Worm (Caenorhabditis elegans) whole organism, young adult: Measurements from ENCODE around the gene F52H3.6.
A peak's percentile ranks its signal among the peaks of the same experiment; 100 is the strongest.

Experiments
- B0336.3 ChIP-seq: fragments of 200-800 bp; sonication (Bioruptor generic); IDR thresholded peaks from 2 replicates; pipeline ENCODE4 v1.3.6; 2022; ENCODE audit warnings: missing genetic modification characterization, missing compliant biosample characterization
- D2030.7 ChIP-seq: fragments of 200-800 bp; sonication (Bioruptor generic); IDR thresholded peaks from 2 replicates; pipeline ENCODE4 v1.3.6; 2022; ENCODE audit warnings: missing genetic modification reagents, missing genetic modification characterization, missing compliant biosample characterization
- F10E7.11 ChIP-seq: sonication (generic microtip); optimal IDR thresholded peaks from 2 replicates; lab custom pipeline; 2017; ENCODE audit warnings: mild to moderate bottlenecking, missing genetic modification characterization, moderate library complexity, missing compliant biosample characterization
- F49E8.2 ChIP-seq: sonication (generic microtip); optimal IDR thresholded peaks from 3 replicates; lab custom pipeline; 2017; ENCODE audit warnings: missing genetic modification characterization, mild to moderate bottlenecking, missing compliant biosample characterization, antibody characterized with exemption, moderate library complexity; ENCODE audit not compliant: insufficient read depth
- F55B11.4 ChIP-seq: sonication (generic microtip); optimal IDR thresholded peaks from 2 replicates; lab custom pipeline; 2016; ENCODE audit warnings: missing compliant biosample characterization, missing genetic modification characterization, borderline replicate concordance; ENCODE audit not compliant: insufficient read depth
- F57A8.1 ChIP-seq: fragments of 200-800 bp; sonication (Bioruptor generic); optimal IDR thresholded peaks from 2 replicates; lab custom pipeline; 2018; ENCODE audit warnings: mild to moderate bottlenecking, missing genetic modification characterization, moderate library complexity, missing compliant biosample characterization
- K11D2.4 ChIP-seq: fragments of 200-800 bp; sonication (Bioruptor generic); IDR thresholded peaks from 2 replicates; pipeline ENCODE4 v1.3.6; 2022; ENCODE audit warnings: missing genetic modification reagents, missing genetic modification characterization, missing compliant biosample characterization
- K12H6.12 ChIP-seq: fragments of 200-800 bp; sonication (Bioruptor generic); optimal IDR thresholded peaks from 2 replicates; lab custom pipeline; 2018; ENCODE audit warnings: mild to moderate bottlenecking, missing genetic modification characterization, missing compliant biosample characterization
- Y56A3A.18 ChIP-seq: fragments of 200-800 bp; sonication (Bioruptor generic); IDR thresholded peaks from 2 replicates; pipeline ENCODE4 v1.3.6; 2022; ENCODE audit warnings: missing genetic modification reagents, missing genetic modification characterization, missing compliant biosample characterization
- ama-1 ChIP-seq, 3 experiments: fragments of 150-350 bp in 1 of 3; sonication (generic microtip) in 2 of 3; optimal IDR thresholded peaks; 2 replicates each; lab custom pipeline; 2014 to 2018; ENCODE audit warnings: missing biosample characterization in 2 of 3, missing genetic modification characterization in 2 of 3, missing genetic modification reagents in 2 of 3
- aptf-3 ChIP-seq: fragments of 200-800 bp; sonication (Bioruptor generic); IDR thresholded peaks from 2 replicates; pipeline ENCODE4 v1.3.6; 2022; ENCODE audit warnings: missing genetic modification characterization, missing compliant biosample characterization
- atf-7 ChIP-seq: sonication (generic microtip); optimal IDR thresholded peaks from 2 replicates; lab custom pipeline; 2017; ENCODE audit warnings: mild to moderate bottlenecking, missing genetic modification characterization, missing compliant biosample characterization
- attf-5 ChIP-seq: fragments of 200-800 bp; sonication (Bioruptor generic); optimal IDR thresholded peaks from 2 replicates; lab custom pipeline; 2018; ENCODE audit warnings: mild to moderate bottlenecking, missing genetic modification characterization, missing compliant biosample characterization
- cebp-1 ChIP-seq, 2 experiments: fragments of 200-800 bp in 1 of 2; sonication (Bioruptor generic) in 1 of 2; sonication (generic microtip) in 1 of 2; IDR thresholded peaks in 1 of 2; optimal IDR thresholded peaks in 1 of 2; 2 replicates each; pipeline versions ENCODE4 v1.3.6 to Lab custom; 2017 to 2022; ENCODE audit warnings: missing compliant biosample characterization in 2 of 2, missing genetic modification characterization in 2 of 2, mild to moderate bottlenecking in 1 of 2, missing genetic modification reagents in 1 of 2, moderate library complexity in 1 of 2
- cebp-2 ChIP-seq: fragments of 200-800 bp; sonication (Bioruptor generic); IDR thresholded peaks from 2 replicates; pipeline ENCODE4 v1.3.6; 2022; ENCODE audit warnings: missing genetic modification characterization, missing compliant biosample characterization
- ceh-58 ChIP-seq: fragments of 200-800 bp; sonication (Bioruptor generic); IDR thresholded peaks from 2 replicates; pipeline ENCODE4 v1.3.6; 2022; ENCODE audit warnings: missing genetic modification characterization, missing compliant biosample characterization
- chd-7 ChIP-seq: sonication (generic microtip); optimal IDR thresholded peaks from 2 replicates; lab custom pipeline; 2016; ENCODE audit warnings: mild to moderate bottlenecking, missing genetic modification characterization, moderate library complexity, missing compliant biosample characterization
- die-1 ChIP-seq: sonication (generic microtip); optimal IDR thresholded peaks from 2 replicates; lab custom pipeline; 2016; ENCODE audit warnings: missing genotype, mild to moderate bottlenecking, missing genetic modification characterization, missing compliant biosample characterization
- dox-1 ChIP-seq: fragments of 200-800 bp; sonication (Bioruptor generic); IDR thresholded peaks from 2 replicates; pipeline ENCODE4 v1.3.6; 2022; ENCODE audit warnings: missing genetic modification reagents, missing genetic modification characterization, missing compliant biosample characterization
- dpff-1 ChIP-seq: sonication (generic microtip); optimal IDR thresholded peaks from 2 replicates; lab custom pipeline; 2017; ENCODE audit warnings: mild to moderate bottlenecking, missing genetic modification characterization, missing compliant biosample characterization
- egrh-3 ChIP-seq: fragments of 200-800 bp; sonication (Bioruptor generic); IDR thresholded peaks from 2 replicates; pipeline ENCODE4 v1.3.6; 2022; ENCODE audit warnings: missing genetic modification reagents, missing genetic modification characterization, missing compliant biosample characterization
- hlh-26 ChIP-seq: fragments of 200-800 bp; sonication (Bioruptor generic); conservative IDR thresholded peaks from 2 replicates; pipeline ENCODE4 v1.3.6; 2022; ENCODE audit warnings: missing genetic modification reagents, missing genetic modification characterization, missing compliant biosample characterization
- hmg-1.2 ChIP-seq: fragments of 200-800 bp; sonication (Bioruptor generic); IDR thresholded peaks from 2 replicates; pipeline ENCODE4 v1.3.6; 2022; ENCODE audit warnings: missing genetic modification reagents, missing genetic modification characterization, missing compliant biosample characterization
- lin-26 ChIP-seq: fragments of 200-800 bp; sonication (Bioruptor generic); IDR thresholded peaks from 2 replicates; pipeline ENCODE4 v1.3.6; 2022; ENCODE audit warnings: missing genetic modification reagents, missing genetic modification characterization, missing compliant biosample characterization
- lin-40 ChIP-seq: sonication (generic microtip); optimal IDR thresholded peaks from 2 replicates; lab custom pipeline; 2016; ENCODE audit warnings: missing genetic modification characterization, mild to moderate bottlenecking, missing compliant biosample characterization, missing genotype, missing genetic modification reagents
- madf-8 ChIP-seq: fragments of 200-800 bp; sonication (Bioruptor generic); conservative IDR thresholded peaks from 2 replicates; pipeline ENCODE4 v1.3.6; 2022; ENCODE audit warnings: missing genetic modification reagents, missing genetic modification characterization, missing compliant biosample characterization
- mcd-1 ChIP-seq: fragments of 200-800 bp; sonication (Bioruptor generic); IDR thresholded peaks from 2 replicates; pipeline ENCODE4 v1.3.6; 2022; ENCODE audit warnings: missing genetic modification reagents, missing genetic modification characterization, missing compliant biosample characterization
- mes-4 ChIP-seq: sonication (generic microtip); optimal IDR thresholded peaks from 2 replicates; lab custom pipeline; 2016; ENCODE audit warnings: missing genotype, missing genetic modification characterization, missing compliant biosample characterization
- nfyb-1 ChIP-seq: fragments of 200-800 bp; sonication (Bioruptor generic); IDR thresholded peaks from 2 replicates; pipeline ENCODE4 v1.3.6; 2022; ENCODE audit warnings: missing genetic modification reagents, missing genetic modification characterization, missing compliant biosample characterization
- nhr-120 ChIP-seq: fragments of 200-800 bp; sonication (Bioruptor generic); IDR thresholded peaks from 2 replicates; pipeline ENCODE4 v1.3.6; 2022; ENCODE audit warnings: missing genetic modification characterization, missing compliant biosample characterization
- rcor-1 ChIP-seq: fragments of 200-800 bp; sonication (Bioruptor generic); IDR thresholded peaks from 2 replicates; pipeline ENCODE4 v1.3.6; 2022; ENCODE audit warnings: missing genetic modification reagents, missing genetic modification characterization, missing compliant biosample characterization
- sea-2 ChIP-seq: fragments of 200-800 bp; sonication (Bioruptor generic); IDR thresholded peaks from 2 replicates; pipeline ENCODE4 v1.3.6; 2022; ENCODE audit warnings: missing genetic modification characterization, missing compliant biosample characterization
- snpc-1.1 ChIP-seq: sonication (generic microtip); optimal IDR thresholded peaks from 2 replicates; lab custom pipeline; 2017; ENCODE audit warnings: missing genetic modification characterization, mild to moderate bottlenecking, missing compliant biosample characterization, antibody characterized with exemption, moderate library complexity, missing genotype, missing genetic modification reagents; ENCODE audit not compliant: insufficient read depth
- snpc-3.4 ChIP-seq: sonication (generic microtip); optimal IDR thresholded peaks from 2 replicates; lab custom pipeline; 2017; ENCODE audit warnings: missing genetic modification characterization, mild to moderate bottlenecking, missing compliant biosample characterization, antibody characterized with exemption, moderate library complexity, missing genotype, missing genetic modification reagents
- somi-1 ChIP-seq: fragments of 200-800 bp; sonication (Bioruptor generic); optimal IDR thresholded peaks from 2 replicates; lab custom pipeline; 2018; ENCODE audit warnings: mild to moderate bottlenecking, missing genetic modification characterization, missing compliant biosample characterization
- tbx-9 ChIP-seq: sonication (generic microtip); optimal IDR thresholded peaks from 2 replicates; lab custom pipeline; 2016; ENCODE audit warnings: borderline replicate concordance, missing genetic modification characterization, inconsistent platforms, missing compliant biosample characterization
- unc-130 ChIP-seq: sonication (generic microtip); optimal IDR thresholded peaks from 2 replicates; lab custom pipeline; 2016; ENCODE audit warnings: missing genetic modification reagents, missing genetic modification characterization, missing compliant biosample characterization
- zfh-2 ChIP-seq: fragments of 200-800 bp; sonication (Bioruptor generic); conservative IDR thresholded peaks from 2 replicates; pipeline ENCODE4 v1.3.6; 2022; ENCODE audit warnings: missing genetic modification reagents, missing genetic modification characterization, missing compliant biosample characterization
- ztf-26 ChIP-seq: sonication (generic microtip); optimal IDR thresholded peaks from 2 replicates; lab custom pipeline; 2017; ENCODE audit warnings: missing genetic modification characterization, missing compliant biosample characterization
- ztf-3 ChIP-seq: fragments of 200-800 bp; sonication (Bioruptor generic); optimal IDR thresholded peaks from 2 replicates; lab custom pipeline; 2018; ENCODE audit warnings: mild to moderate bottlenecking, missing genetic modification characterization, missing compliant biosample characterization
- ztf-6 ChIP-seq: fragments of 200-800 bp; sonication (Bioruptor generic); IDR thresholded peaks from 2 replicates; pipeline ENCODE4 v1.3.6; 2022; ENCODE audit warnings: missing genetic modification reagents, missing genetic modification characterization, missing compliant biosample characterization

The F52H3.6 gene

ce11 chrII:10016013-10016412 lies 12.2 kb downstream of the F52H3.6 start, which contains the start of gene lec-2:
TSS of gene lec-2 (minus strand) at chrII:10016183.
- TF ChIP-seq chd-7 (tag; lab: Kevin White, UChicago) (peak; percentile 58), rcor-1 (GFP tag; lab: Robert Waterston, UW) (no peak), somi-1 (GFP tag; lab: Kevin White, UChicago) (peak; percentile 68), tbx-9 (no peak), nhr-120 (no peak), D2030.7 (GFP tag; lab: Robert Waterston, UW) (no peak), die-1 (tag; lab: Kevin White, UChicago) (peak; percentile 12), dox-1 (GFP tag; lab: Robert Waterston, UW) (peak; percentile 25; the same call in 1 of the 2 replicates), ama-1 (optimal IDR thresholded peaks at IDR 0.05; lab: Kevin White, UChicago) (peak; percentile 26), ama-1 (GFP tag; optimal IDR thresholded peaks at IDR 0.05; lab: Kevin White, UChicago) (no peak), ztf-3 (GFP tag; lab: Kevin White, UChicago) (peak; percentile 0), snpc-3.4 (no peak), dpff-1 (tag; lab: Kevin White, UChicago) (no peak), F10E7.11 (tag; lab: Kevin White, UChicago) (no peak), K11D2.4 (peak; percentile 69; the same call in 1 of the 2 replicates), sea-2 (no peak), hlh-26 (no peak), F55B11.4 (tag; lab: Kevin White, UChicago) (no peak), unc-130 (no peak), atf-7 (peak; percentile 25), F57A8.1 (GFP tag; lab: Kevin White, UChicago) (no peak), mcd-1 (GFP tag; lab: Robert Waterston, UW) (peak; percentile 36; the same call in 1 of the 2 replicates), hmg-1.2 (peak; percentile 42; the same call in 1 of the 2 replicates), lin-26 (GFP tag; lab: Robert Waterston, UW) (peak; percentile 63), Y56A3A.18 (GFP tag; lab: Robert Waterston, UW) (no peak), cebp-1 (GFP tag; IDR thresholded peaks at IDR 0.05; lab: Robert Waterston, UW) (no peak), cebp-1 (tag; optimal IDR thresholded peaks at IDR 0.05; lab: Kevin White, UChicago) (peak; percentile 33), egrh-3 (GFP tag; lab: Robert Waterston, UW) (peak; percentile 13; the same call in 1 of the 2 replicates), madf-8 (GFP tag; lab: Robert Waterston, UW) (no peak), cebp-2 (GFP tag; lab: Robert Waterston, UW) (no peak), attf-5 (GFP tag; lab: Kevin White, UChicago) (peak; percentile 33), B0336.3 (peak; percentile 46; the same call in 1 of the 2 replicates), nfyb-1 (GFP tag; lab: Robert Waterston, UW) (0 out of 2 replicates have a peak, but pooled peaks have one; percentile 65), ceh-58 (GFP tag; lab: Robert Waterston, UW) (no peak), K12H6.12 (tag; lab: Kevin White, UChicago) (peak; percentile 20), snpc-1.1 (no peak), mes-4 (tag; lab: Kevin White, UChicago) (no peak), lin-40 (tag; lab: Kevin White, UChicago) (peak; percentile 63), zfh-2 (GFP tag; lab: Robert Waterston, UW) (peak; percentile 88), ztf-6 (GFP tag; lab: Robert Waterston, UW) (no peak), F49E8.2 (tag; lab: Kevin White, UChicago) (no peak), aptf-3 (GFP tag; lab: Robert Waterston, UW) (no peak), ztf-26 (tag; lab: Kevin White, UChicago) (peak; percentile 43)
